Worm (Caenorhabditis elegans) whole organism, young adult: ENCODE results near the gene skih-2.

Source experiments
- D2030.7 ChIP-seq: fragments of 200-800 bp; sonication (Bioruptor generic); IDR thresholded peaks from 2 replicates; pipeline ENCODE4 v1.3.6; 2022; ENCODE audit warnings: missing genetic modification reagents, missing genetic modification characterization, missing compliant biosample characterization
- F22D6.2 ChIP-seq: sonication (generic microtip); optimal IDR thresholded peaks from 2 replicates; lab custom pipeline; 2016; ENCODE audit warnings: mild to moderate bottlenecking, missing genetic modification characterization, missing compliant biosample characterization
- F23B12.7 ChIP-seq: sonication (generic microtip); optimal IDR thresholded peaks from 2 replicates; lab custom pipeline; 2017; ENCODE audit warnings: missing genetic modification characterization, mild to moderate bottlenecking, missing compliant biosample characterization, antibody characterized with exemption, moderate library complexity; ENCODE audit not compliant: insufficient read depth
- F33H1.4 ChIP-seq: fragments of 200-800 bp; sonication (Bioruptor generic); IDR thresholded peaks from 2 replicates; pipeline ENCODE4 v1.3.6; 2022; ENCODE audit warnings: missing genetic modification reagents, missing genetic modification characterization, missing compliant biosample characterization
- F49E8.2 ChIP-seq: sonication (generic microtip); optimal IDR thresholded peaks from 3 replicates; lab custom pipeline; 2017; ENCODE audit warnings: missing genetic modification characterization, mild to moderate bottlenecking, missing compliant biosample characterization, antibody characterized with exemption, moderate library complexity; ENCODE audit not compliant: insufficient read depth
- K11D2.4 ChIP-seq: fragments of 200-800 bp; sonication (Bioruptor generic); IDR thresholded peaks from 2 replicates; pipeline ENCODE4 v1.3.6; 2022; ENCODE audit warnings: missing genetic modification reagents, missing genetic modification characterization, missing compliant biosample characterization
- K12H6.12 ChIP-seq: fragments of 200-800 bp; sonication (Bioruptor generic); optimal IDR thresholded peaks from 2 replicates; lab custom pipeline; 2018; ENCODE audit warnings: mild to moderate bottlenecking, missing genetic modification characterization, missing compliant biosample characterization
- Y56A3A.18 ChIP-seq: fragments of 200-800 bp; sonication (Bioruptor generic); IDR thresholded peaks from 2 replicates; pipeline ENCODE4 v1.3.6; 2022; ENCODE audit warnings: missing genetic modification reagents, missing genetic modification characterization, missing compliant biosample characterization
- ZK185.1 ChIP-seq: sonication (generic microtip); optimal IDR thresholded peaks from 2 replicates; lab custom pipeline; 2016; ENCODE audit warnings: mild to moderate bottlenecking, missing genetic modification characterization, missing compliant biosample characterization; ENCODE audit not compliant: poor library complexity, severe bottlenecking
- ceh-58 ChIP-seq: fragments of 200-800 bp; sonication (Bioruptor generic); IDR thresholded peaks from 2 replicates; pipeline ENCODE4 v1.3.6; 2022; ENCODE audit warnings: missing genetic modification characterization, missing compliant biosample characterization
- ceh-91 ChIP-seq: fragments of 200-800 bp; sonication (Bioruptor generic); IDR thresholded peaks from 2 replicates; pipeline ENCODE4 v1.3.6; 2022; ENCODE audit warnings: missing genetic modification reagents, missing genetic modification characterization, missing compliant biosample characterization
- ekl-4 ChIP-seq: fragments of 200-800 bp; sonication (Bioruptor generic); IDR thresholded peaks from 2 replicates; pipeline ENCODE4 v1.3.6; 2022; ENCODE audit warnings: missing genetic modification reagents, missing genetic modification characterization, missing compliant biosample characterization
- ets-4 ChIP-seq: fragments of 200-800 bp; sonication (Bioruptor generic); optimal IDR thresholded peaks from 2 replicates; lab custom pipeline; 2018; ENCODE audit warnings: mild to moderate bottlenecking, missing genetic modification characterization, missing compliant biosample characterization
- hlh-12 ChIP-seq: sonication (generic microtip); optimal IDR thresholded peaks from 2 replicates; lab custom pipeline; 2016; ENCODE audit warnings: missing genetic modification characterization, missing compliant biosample characterization
- hlh-26 ChIP-seq: fragments of 200-800 bp; sonication (Bioruptor generic); conservative IDR thresholded peaks from 2 replicates; pipeline ENCODE4 v1.3.6; 2022; ENCODE audit warnings: missing genetic modification reagents, missing genetic modification characterization, missing compliant biosample characterization
- hmg-1.2 ChIP-seq: fragments of 200-800 bp; sonication (Bioruptor generic); IDR thresholded peaks from 2 replicates; pipeline ENCODE4 v1.3.6; 2022; ENCODE audit warnings: missing genetic modification reagents, missing genetic modification characterization, missing compliant biosample characterization
- lag-1 ChIP-seq: fragments of 200-800 bp; sonication (Bioruptor generic); IDR thresholded peaks from 2 replicates; pipeline ENCODE4 v1.3.6; 2022; ENCODE audit warnings: missing genetic modification reagents, missing genetic modification characterization, missing compliant biosample characterization
- let-526 ChIP-seq: fragments of 200-800 bp; sonication (Bioruptor generic); IDR thresholded peaks from 2 replicates; pipeline ENCODE4 v1.3.6; 2022; ENCODE audit warnings: missing genetic modification reagents, missing genetic modification characterization, missing compliant biosample characterization
- let-607 ChIP-seq, 2 experiments: fragments of 200-800 bp in 1 of 2; sonication (Bioruptor generic) in 1 of 2; sonication (generic microtip) in 1 of 2; optimal IDR thresholded peaks; 2 replicates each; lab custom pipeline; 2016 to 2018; ENCODE audit warnings: mild to moderate bottlenecking in 2 of 2, missing compliant biosample characterization in 2 of 2, missing genetic modification characterization in 2 of 2, moderate library complexity in 2 of 2, missing genotype in 1 of 2
- lin-35 ChIP-seq, 3 experiments: fragments of 150-350 bp in 2 of 3; sonication (generic microtip) in 1 of 3; optimal IDR thresholded peaks; 2 replicates each; lab custom pipeline; 2014 to 2018; ENCODE audit warnings: missing biosample characterization in 3 of 3, missing genetic modification characterization in 3 of 3, missing genetic modification reagents in 3 of 3
- lin-40 ChIP-seq: sonication (generic microtip); optimal IDR thresholded peaks from 2 replicates; lab custom pipeline; 2016; ENCODE audit warnings: missing genetic modification characterization, mild to moderate bottlenecking, missing compliant biosample characterization, missing genotype, missing genetic modification reagents
- lin-54 ChIP-seq: fragments of 200-800 bp; sonication (Bioruptor generic); optimal IDR thresholded peaks from 2 replicates; lab custom pipeline; 2018; ENCODE audit warnings: mild to moderate bottlenecking, missing genetic modification characterization, missing compliant biosample characterization
- lsl-1 ChIP-seq: fragments of 200-800 bp; sonication (Bioruptor generic); optimal IDR thresholded peaks from 2 replicates; lab custom pipeline; 2018; ENCODE audit warnings: mild to moderate bottlenecking, missing genetic modification characterization, moderate library complexity, missing compliant biosample characterization
- madf-6 ChIP-seq: fragments of 200-800 bp; sonication (Bioruptor generic); IDR thresholded peaks from 2 replicates; pipeline ENCODE4 v1.3.6; 2022; ENCODE audit warnings: missing genetic modification reagents, missing genetic modification characterization, missing compliant biosample characterization
- mcd-1 ChIP-seq: fragments of 200-800 bp; sonication (Bioruptor generic); IDR thresholded peaks from 2 replicates; pipeline ENCODE4 v1.3.6; 2022; ENCODE audit warnings: missing genetic modification reagents, missing genetic modification characterization, missing compliant biosample characterization
- mes-4 ChIP-seq: sonication (generic microtip); optimal IDR thresholded peaks from 2 replicates; lab custom pipeline; 2016; ENCODE audit warnings: missing genotype, missing genetic modification characterization, missing compliant biosample characterization
- nhr-27 ChIP-seq: fragments of 200-800 bp; sonication (Bioruptor generic); optimal IDR thresholded peaks from 2 replicates; lab custom pipeline; 2018; ENCODE audit warnings: mild to moderate bottlenecking, missing genetic modification characterization, moderate library complexity, missing compliant biosample characterization
- nhr-80 ChIP-seq: sonication (generic microtip); optimal IDR thresholded peaks from 2 replicates; lab custom pipeline; 2016; ENCODE audit warnings: missing genetic modification characterization, missing compliant biosample characterization
- nhr-90 ChIP-seq: sonication (generic microtip); optimal IDR thresholded peaks from 2 replicates; lab custom pipeline; 2016; ENCODE audit warnings: missing genotype, mild to moderate bottlenecking, missing genetic modification characterization, missing compliant biosample characterization
- pbrm-1 ChIP-seq: fragments of 200-800 bp; sonication (Bioruptor generic); IDR thresholded peaks from 2 replicates; pipeline ENCODE4 v1.3.6; 2022; ENCODE audit warnings: missing genetic modification reagents, missing genetic modification characterization, missing compliant biosample characterization
- rpc-1 ChIP-seq, 2 experiments: fragments of 150-350 bp in 1 of 2; sonication (generic microtip) in 1 of 2; optimal IDR thresholded peaks; 2 replicates each; lab custom pipeline; 2014 to 2018; ENCODE audit warnings: missing biosample characterization in 1 of 2, missing genetic modification characterization in 1 of 2, missing genetic modification reagents in 1 of 2, missing genotype in 1 of 2
- snpc-1.1 ChIP-seq: sonication (generic microtip); optimal IDR thresholded peaks from 2 replicates; lab custom pipeline; 2017; ENCODE audit warnings: missing genetic modification characterization, mild to moderate bottlenecking, missing compliant biosample characterization, antibody characterized with exemption, moderate library complexity, missing genotype, missing genetic modification reagents; ENCODE audit not compliant: insufficient read depth
- snpc-3.4 ChIP-seq: sonication (generic microtip); optimal IDR thresholded peaks from 2 replicates; lab custom pipeline; 2017; ENCODE audit warnings: missing genetic modification characterization, mild to moderate bottlenecking, missing compliant biosample characterization, antibody characterized with exemption, moderate library complexity, missing genotype, missing genetic modification reagents
- snpc-4 ChIP-seq, 5 experiments: fragments of 150-350 bp in 1 of 5; sonication (generic microtip) in 4 of 5; optimal IDR thresholded peaks; 2 replicates each; lab custom pipeline; 2014 to 2018; ENCODE audit warnings: missing genetic modification characterization in 5 of 5, missing biosample characterization in 3 of 5, antibody characterized with exemption in 2 of 5, mild to moderate bottlenecking in 2 of 5, missing compliant biosample characterization in 2 of 5, missing genotype in 2 of 5, moderate library complexity in 2 of 5, missing genetic modification reagents in 1 of 5
- sptf-2 ChIP-seq: fragments of 200-800 bp; sonication (Bioruptor generic); optimal IDR thresholded peaks from 2 replicates; lab custom pipeline; 2018; ENCODE audit warnings: mild to moderate bottlenecking, missing genetic modification characterization, missing compliant biosample characterization
- tbp1 ChIP-seq: fragments of 200-800 bp; sonication (Bioruptor generic); optimal IDR thresholded peaks from 2 replicates; lab custom pipeline; 2018; ENCODE audit warnings: mild to moderate bottlenecking, missing genetic modification characterization, missing compliant biosample characterization
- unc-130 ChIP-seq: sonication (generic microtip); optimal IDR thresholded peaks from 2 replicates; lab custom pipeline; 2016; ENCODE audit warnings: missing genetic modification reagents, missing genetic modification characterization, missing compliant biosample characterization
- unc-62 ChIP-seq: fragments of 150-350 bp; optimal IDR thresholded peaks from 2 replicates; lab custom pipeline; 2014; ENCODE audit warnings: missing biosample characterization, missing genetic modification reagents, missing genetic modification characterization
- zim-3 ChIP-seq: sonication (generic microtip); optimal IDR thresholded peaks from 2 replicates; lab custom pipeline; 2017; ENCODE audit warnings: mild to moderate bottlenecking, missing genetic modification characterization, moderate library complexity, missing compliant biosample characterization

Gene skih-2

DNA sequence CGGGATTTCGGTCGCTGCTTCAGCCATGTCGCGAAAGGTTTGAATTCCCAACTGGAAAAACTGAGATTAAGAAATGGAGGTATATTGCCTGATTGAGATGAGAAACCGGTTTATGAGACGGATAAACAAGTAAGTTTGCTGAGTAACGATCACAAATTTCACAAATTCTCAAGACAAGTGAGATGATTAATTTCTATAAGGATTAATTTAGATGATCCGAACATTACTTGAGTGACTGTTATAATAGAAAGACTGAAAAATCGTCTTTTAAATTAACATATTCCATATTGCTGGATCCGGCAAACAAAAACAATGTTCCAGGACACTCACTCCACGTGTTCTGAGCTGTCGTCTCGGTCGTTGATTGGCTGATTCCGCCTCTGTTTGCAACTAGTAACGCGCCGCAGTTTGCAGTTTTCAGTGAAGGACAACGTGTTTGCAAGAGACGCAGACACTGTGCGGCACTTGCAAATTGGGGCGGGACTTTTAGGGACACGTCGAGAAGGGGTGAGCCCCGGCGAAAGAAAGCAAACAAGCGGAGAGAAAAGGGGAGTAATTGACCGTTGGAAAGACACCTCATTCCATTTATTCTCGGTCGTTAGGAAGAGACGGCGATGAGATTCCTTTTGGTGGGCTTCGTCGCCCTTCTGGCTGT is 23.2 kb downstream of the skih-2 start, which contains the start of the genes imp-2 and enpl-1 (continued):
- TF ChIP-seq rpc-1 (optimal IDR thresholded peaks at IDR 0.05; lab: Kevin White, UChicago), result no peak
- TF ChIP-seq rpc-1 (tag; optimal IDR thresholded peaks at IDR 0.05; lab: Kevin White, UChicago), result peak; percentile 5
- peak; percentile 40; the same call in 1 of the 2 replicates for TF ChIP-seq let-526 (GFP tag; lab: Robert Waterston, UW)

DNA sequence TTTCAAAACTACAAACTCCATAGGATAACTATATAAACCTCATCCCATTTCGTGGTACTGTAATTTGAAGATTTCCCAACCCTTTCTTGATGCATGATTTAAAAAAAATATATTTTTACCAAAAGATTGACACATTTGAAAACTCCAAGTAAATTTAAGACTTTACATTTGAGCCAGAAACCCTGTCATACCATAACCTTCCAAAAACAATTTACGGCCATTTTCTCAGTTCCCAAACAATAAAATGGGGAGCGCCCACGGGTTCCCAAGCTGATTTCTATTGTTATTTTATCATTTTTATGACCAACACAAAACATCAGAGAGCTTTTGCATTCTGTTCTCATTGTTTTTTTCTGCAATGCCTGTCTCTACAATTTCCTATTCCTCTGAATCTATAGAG is 29.5 kb downstream of the skih-2 start, which contains the start of gene clc-9:
TSS of gene clc-9 (plus strand) at position 301 of the 400 bp plus-strand sequence.
- TF ChIP-seq lag-1 (GFP tag; lab: Robert Waterston, UW), result no peak

DNA sequence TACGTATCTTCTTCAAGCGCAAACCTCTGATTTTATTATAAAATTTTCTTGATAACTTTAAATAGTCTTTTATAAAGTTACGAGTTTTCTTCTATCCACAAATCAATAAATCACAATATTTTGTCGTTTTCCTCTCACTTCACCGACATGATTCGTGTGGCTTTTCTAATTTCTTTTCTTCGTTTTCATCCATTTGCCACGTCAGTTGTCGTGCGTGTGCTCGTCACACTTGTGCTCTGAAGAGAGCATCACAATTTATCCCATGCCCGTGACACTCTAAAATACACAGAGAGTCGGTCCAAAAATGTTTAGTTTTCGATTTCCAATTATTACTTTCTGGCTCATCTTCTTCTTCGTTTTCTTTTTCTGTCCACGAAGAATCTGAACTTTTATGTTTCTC is 30.3 kb downstream of the skih-2 start:
- TF ChIP-seq let-526 (GFP tag; lab: Robert Waterston, UW), result no peak
- no peak for TF ChIP-seq hlh-26 (GFP tag; lab: Robert Waterston, UW)
- TF ChIP-seq nhr-80 (tag; lab: Kevin White, UChicago), result no peak
- no peak for TF ChIP-seq K11D2.4 (GFP tag; lab: Robert Waterston, UW)
- no peak for TF ChIP-seq F22D6.2 (tag; lab: Kevin White, UChicago)
- TF ChIP-seq nhr-90 (tag; lab: Kevin White, UChicago), result no peak
- TF ChIP-seq ceh-58 (GFP tag; lab: Robert Waterston, UW), result no peak
- no peak for TF ChIP-seq lag-1 (GFP tag; lab: Robert Waterston, UW)
- no peak for TF ChIP-seq K12H6.12 (tag; lab: Kevin White, UChicago)
- no peak for TF ChIP-seq tbp1

DNA sequence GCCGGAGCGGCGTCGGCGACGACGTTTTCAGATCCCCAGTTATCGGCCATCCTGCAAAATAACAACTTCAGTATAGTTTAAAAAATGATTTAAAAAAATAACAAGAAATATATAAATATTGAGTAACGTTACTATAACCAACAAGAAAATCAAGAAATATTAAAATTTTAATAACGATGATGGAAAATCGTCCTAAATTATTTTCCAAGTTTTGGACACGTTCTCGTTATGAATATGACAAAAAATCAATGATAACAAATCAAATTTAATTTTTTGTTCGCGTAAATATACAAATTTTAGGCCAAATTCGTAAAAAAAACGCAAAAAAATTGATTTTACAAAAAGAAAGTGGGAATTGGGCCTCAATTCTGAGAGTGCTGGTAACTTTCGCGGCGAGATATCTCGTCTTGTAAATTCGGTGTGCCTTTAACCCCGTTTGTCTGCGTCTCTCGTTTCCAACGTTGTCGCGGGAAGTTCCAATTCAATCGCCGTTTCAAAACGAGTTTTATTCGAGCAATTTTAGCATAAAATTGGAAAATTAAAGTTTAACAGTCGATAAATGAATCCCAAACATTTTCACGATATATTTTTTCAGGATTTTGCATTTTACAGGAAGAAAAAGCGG is 31.1 kb downstream of the skih-2 start, which contains the start of gene rps-5:
TSS of gene rps-5 (minus strand) at position 51 of the 625 bp plus-strand sequence.
- TF ChIP-seq unc-62 (GFP tag; lab: Kevin White, UChicago) (no peak), mes-4 (no peak), madf-6 (GFP tag; lab: Robert Waterston, UW) (peak; percentile 68), lin-35 (GFP tag; optimal IDR thresholded peaks at IDR 0.05; lab: Kevin White, UChicago) (peak in 1 of 3 experiments; percentile 54), lsl-1 (GFP tag; lab: Kevin White, UChicago) (peak; percentile 55), D2030.7 (peak; percentile 52; the same call in 1 of the 2 replicates), Y56A3A.18 (no peak), let-607 (tag; optimal IDR thresholded peaks at IDR 0.05; lab: Kevin White, UChicago) (peak in 1 of 2 experiments; percentile 32), snpc-3.4 (peak; percentile 41), nhr-27 (no peak), snpc-4 (GFP tag; optimal IDR thresholded peaks at IDR 0.05; lab: Kevin White, UChicago) (no peak), snpc-4 (tag; optimal IDR thresholded peaks at IDR 0.05; lab: Kevin White, UChicago) (peak in 2 of 4 experiments; percentile 29 to 31), mcd-1 (GFP tag; lab: Robert Waterston, UW) (peak; percentile 54), lin-40 (tag; lab: Kevin White, UChicago) (no peak), F33H1.4 (peak; percentile 83), snpc-1.1 (tag; lab: Kevin White, UChicago) (no peak), pbrm-1 (GFP tag; lab: Robert Waterston, UW) (0 out of 2 replicates have a peak, but pooled peaks have one; percentile 11), zim-3 (no peak), sptf-2 (no peak), ZK185.1 (no peak), ets-4 (GFP tag; lab: Kevin White, UChicago) (no peak), F23B12.7 (peak; percentile 13), hlh-12 (tag; lab: Kevin White, UChicago) (no peak), unc-130 (no peak), ceh-91 (GFP tag; lab: Robert Waterston, UW) (no peak), hmg-1.2 (GFP tag; lab: Robert Waterston, UW) (peak; percentile 93), lin-54 (GFP tag; lab: Kevin White, UChicago) (peak; percentile 51), F49E8.2 (tag; lab: Kevin White, UChicago) (peak; percentile 19), ekl-4 (GFP tag; lab: Robert Waterston, UW) (no peak)
